Worm (Caenorhabditis elegans): Measurements from ENCODE around the gene scl-14.

The scl-14 gene

ce11 chrIV:13190075-13190474 lies 24.8 kb downstream of the scl-14 start:
- no peak for TF ChIP-seq F13H6.1 (tag; optimal IDR thresholded peaks at IDR 0.05)
- TF ChIP-seq dmd-4 (tag; optimal IDR thresholded peaks at IDR 0.05), result no peak
- TF ChIP-seq nhr-6 (tag; optimal IDR thresholded peaks at IDR 0.05), result no peak
- no peak for TF ChIP-seq gmeb-1 (tag; optimal IDR thresholded peaks at IDR 0.05)
- no peak for TF ChIP-seq nhr-12 (tag; optimal IDR thresholded peaks at IDR 0.05)
- TF ChIP-seq ztf-4 (tag; optimal IDR thresholded peaks at IDR 0.05), result no peak
- no peak for TF ChIP-seq ceh-16 (tag; optimal IDR thresholded peaks at IDR 0.05)
- TF ChIP-seq mab-5 (tag; optimal IDR thresholded peaks at IDR 0.05), result no peak
- TF ChIP-seq Y55F3AM.14 (GFP tag; optimal IDR thresholded peaks at IDR 0.05), result no peak
- no peak for TF ChIP-seq nhr-21 (tag; optimal IDR thresholded peaks at IDR 0.05)

- TF ChIP-seq nhr-129 (tag; optimal IDR thresholded peaks at IDR 0.05) (no peak), gmeb-1 (tag; optimal IDR thresholded peaks at IDR 0.05) (no peak), snpc-4 (tag; optimal IDR thresholded peaks at IDR 0.05) (no peak), unc-55 (GFP tag; optimal IDR thresholded peaks at IDR 0.05) (no peak), unc-62 (GFP tag; optimal IDR thresholded peaks at IDR 0.05) (no peak), nhr-237 (tag; optimal IDR thresholded peaks at IDR 0.05) (no peak), F13H6.1 (tag; optimal IDR thresholded peaks at IDR 0.05) (no peak), nhr-6 (tag; optimal IDR thresholded peaks at IDR 0.05) (no peak), ZK546.5 (tag; optimal IDR thresholded peaks at IDR 0.05) (no peak), fos-1 (tag; optimal IDR thresholded peaks at IDR 0.05) (no peak), aly-2 (tag; optimal IDR thresholded peaks at IDR 0.05) (no peak), egl-27 (tag; optimal IDR thresholded peaks at IDR 0.05) (no peak), lsy-2 (tag; optimal IDR thresholded peaks at IDR 0.05) (no peak), ztf-4 (tag; optimal IDR thresholded peaks at IDR 0.05) (no peak), blmp-1 (tag; optimal IDR thresholded peaks at IDR 0.05; ENCODE audit: insufficient read depth) (no peak), ceh-16 (tag; optimal IDR thresholded peaks at IDR 0.05) (no peak), mdl-1 (tag; optimal IDR thresholded peaks at IDR 0.05) (no peak), nhr-23 (tag; optimal IDR thresholded peaks at IDR 0.05) (no peak)
These were observed 28.0 kb downstream of the scl-14 start, which contains the start of gene F58D2.5 for ce11 chrIV:13193239-13193638. Gene F58D2.5, minus strand, starts transcription at chrIV:13193339.

- no peak for TF ChIP-seq zag-1 (tag; optimal IDR thresholded peaks at IDR 0.05)
- no peak for TF ChIP-seq ceh-82 (tag; optimal IDR thresholded peaks at IDR 0.05)
- TF ChIP-seq mdl-1 (tag; optimal IDR thresholded peaks at IDR 0.05), result no peak
- no peak for TF ChIP-seq nhr-129 (tag; optimal IDR thresholded peaks at IDR 0.05)
- no peak for TF ChIP-seq mbf-1 (tag; optimal IDR thresholded peaks at IDR 0.05)
- no peak for TF ChIP-seq F13H6.1 (tag; optimal IDR thresholded peaks at IDR 0.05)
- TF ChIP-seq elt-3 (tag; optimal IDR thresholded peaks at IDR 0.05), result no peak
- no peak for TF ChIP-seq nhr-77 (tag; optimal IDR thresholded peaks at IDR 0.05)
- no peak for TF ChIP-seq mab-5 (tag; optimal IDR thresholded peaks at IDR 0.05)
- TF ChIP-seq egl-27 (tag; optimal IDR thresholded peaks at IDR 0.05), result no peak
- no peak for TF ChIP-seq nhr-21 (tag; optimal IDR thresholded peaks at IDR 0.05)
- no peak for TF ChIP-seq alr-1 (tag; optimal IDR thresholded peaks at IDR 0.05)
- no peak for TF ChIP-seq aly-2 (tag; optimal IDR thresholded peaks at IDR 0.05)
- no peak for TF ChIP-seq ztf-4 (tag; optimal IDR thresholded peaks at IDR 0.05)
- no peak for TF ChIP-seq dmd-4 (tag; optimal IDR thresholded peaks at IDR 0.05)
- no peak for TF ChIP-seq sma-3 (GFP tag; optimal IDR thresholded peaks at IDR 0.05)
- TF ChIP-seq elt-1 (tag; optimal IDR thresholded peaks at IDR 0.05), result no peak
- no peak for TF ChIP-seq ztf-11 (tag; optimal IDR thresholded peaks at IDR 0.05)
- TF ChIP-seq ceh-16 (tag; optimal IDR thresholded peaks at IDR 0.05), result no peak
- TF ChIP-seq unc-62 (GFP tag; optimal IDR thresholded peaks at IDR 0.05), result no peak
These were observed 32.0 kb downstream of the scl-14 start, which contains the start of gene C48D1.1 for ce11 chrIV:13197282-13197681. Gene C48D1.1, minus strand, starts transcription at chrIV:13197382.

- TF ChIP-seq nhr-10 (tag; optimal IDR thresholded peaks at IDR 0.05) (no peak), nhr-77 (tag; optimal IDR thresholded peaks at IDR 0.05) (no peak), fos-1 (tag; optimal IDR thresholded peaks at IDR 0.05) (no peak), sma-9 (GFP tag; optimal IDR thresholded peaks at IDR 0.05) (no peak), sma-9 (tag; optimal IDR thresholded peaks at IDR 0.05) (no peak), mbf-1 (tag; optimal IDR thresholded peaks at IDR 0.05) (no peak), skn-1 (tag; optimal IDR thresholded peaks at IDR 0.05) (no peak), unc-55 (GFP tag; optimal IDR thresholded peaks at IDR 0.05) (no peak), gmeb-1 (tag; optimal IDR thresholded peaks at IDR 0.05) (no peak), nhr-6 (tag; optimal IDR thresholded peaks at IDR 0.05) (no peak), ama-1 (optimal IDR thresholded peaks at IDR 0.05) (no peak)
These were observed 38.8 kb downstream of the scl-14 start, which contains the start of gene ced-3 for ce11 chrIV:13204037-13204436. Gene ced-3, minus strand, starts transcription at chrIV:13204137.

All from whole organism, L2 larva.